Worm (Caenorhabditis elegans): ENCODE measurements around the gene acl-5.

DNA sequence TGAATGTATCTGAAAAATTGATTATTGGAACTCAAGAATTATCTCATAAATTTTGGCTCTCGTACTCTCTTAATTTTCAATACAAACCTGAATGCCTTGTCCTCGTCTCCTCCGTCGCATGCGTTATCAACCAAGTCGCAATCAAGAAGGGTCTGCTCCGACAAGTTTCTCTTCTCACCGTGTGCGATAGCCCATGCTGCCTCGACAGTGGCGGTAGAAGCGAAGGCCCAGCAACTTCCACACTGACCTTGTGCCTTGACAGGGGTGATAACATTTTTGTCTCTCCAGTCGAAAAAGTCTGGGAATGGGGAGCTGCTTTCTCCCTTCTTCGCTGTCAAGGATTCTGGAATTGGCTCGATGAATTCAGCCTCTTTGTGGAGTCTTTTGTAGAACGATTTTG lies 12.8 kb upstream of the acl-5 start:
- TF ChIP-seq elt-3 (tag; optimal IDR thresholded peaks at IDR 0.05): no peak
- no peak for TF ChIP-seq snpc-4 (tag; optimal IDR thresholded peaks at IDR 0.05)
- no peak for TF ChIP-seq nhr-11 (tag; optimal IDR thresholded peaks at IDR 0.05)
- no peak for TF ChIP-seq ceh-82 (tag; optimal IDR thresholded peaks at IDR 0.05)
- TF ChIP-seq aly-2 (tag; optimal IDR thresholded peaks at IDR 0.05): no peak
- no peak for TF ChIP-seq zag-1 (tag; optimal IDR thresholded peaks at IDR 0.05)
- TF ChIP-seq sem-4 (tag; optimal IDR thresholded peaks at IDR 0.05): no peak
- TF ChIP-seq crh-2 (tag; optimal IDR thresholded peaks at IDR 0.05): no peak
- TF ChIP-seq mab-5 (tag; optimal IDR thresholded peaks at IDR 0.05): no peak
- TF ChIP-seq nhr-25 (tag; optimal IDR thresholded peaks at IDR 0.05): no peak
- TF ChIP-seq nhr-12 (tag; optimal IDR thresholded peaks at IDR 0.05): no peak

Data from whole organism, L2 larva.